Fruit fly (Drosophila melanogaster) whole organism: ENCODE measurements around the gene CG14332.

ENCODE experiments used
- CG8478 ChIP-seq: fragments of >200 bp; optimal IDR thresholded peaks from 2 replicates; lab custom pipeline; 2018; ENCODE audit warnings: inconsistent platforms
- EcR ChIP-seq, 2 experiments: fragments of >200 bp; optimal IDR thresholded peaks; 2 replicates each; lab custom pipeline; 2017; ENCODE audit warnings: missing biosample characterization in 2 of 2, missing genetic modification characterization in 2 of 2, missing genetic modification reagents in 2 of 2
- pan ChIP-seq: fragments of >200 bp; optimal IDR thresholded peaks from 2 replicates; lab custom pipeline; 2017
- psq ChIP-seq: fragments of >200 bp; optimal IDR thresholded peaks from 2 replicates; lab custom pipeline; 2017
- usp ChIP-seq: fragments of >200 bp; optimal IDR thresholded peaks from 2 replicates; lab custom pipeline; 2017; ENCODE audit warnings: missing biosample characterization, missing genetic modification characterization, mixed read lengths

- no peak for TF ChIP-seq usp (GFP tag; lab: Kevin White, UChicago)
- no peak for TF ChIP-seq EcR (GFP tag; optimal IDR thresholded peaks at IDR 0.05; lab: Kevin White, UChicago)
- no peak for TF ChIP-seq psq (lab: Kevin White, UChicago)
- no peak for TF ChIP-seq pan (lab: Kevin White, UChicago)
- TF ChIP-seq CG8478 (lab: Kevin White, UChicago): no peak
These were observed 4.3 kb upstream of the CG14332 start for dm6 chr3R:17426265-17426664.
